ENCODE assay signal across 4 worm cellular contexts in genomic region chrX:17513507-17514113, ce11.
TF ChIP-seq lines count a peak whose summit lies in the region.

nhr-1 (plus strand) TSS chrX:17514063.

TF ChIP-seq in whole organism, L2 larva, 48 proteins besides CTCF, POLR2A, EP300 and RAD21 (continued from another document):
- TF ChIP-seq ztf-11 (tag; optimal IDR thresholded peaks at IDR 0.05; lab: Kevin White, UChicago): no peak
- peak; percentile 58 for TF ChIP-seq blmp-1 (tag; optimal IDR thresholded peaks at IDR 0.05; lab: Kevin White, UChicago; ENCODE audit: insufficient read depth)
- no peak for TF ChIP-seq dmd-4 (tag; optimal IDR thresholded peaks at IDR 0.05; lab: Kevin White, UChicago)
- peak; percentile 93 for TF ChIP-seq crh-2 (tag; optimal IDR thresholded peaks at IDR 0.05; lab: Kevin White, UChicago)
- TF ChIP-seq nhr-10 (tag; optimal IDR thresholded peaks at IDR 0.05; lab: Kevin White, UChicago): peak; percentile 60
- no peak for TF ChIP-seq elt-1 (tag; optimal IDR thresholded peaks at IDR 0.05; lab: Kevin White, UChicago)
- peak; percentile 92 for TF ChIP-seq unc-55 (GFP tag; optimal IDR thresholded peaks at IDR 0.05; lab: Kevin White, UChicago)
- TF ChIP-seq nhr-21 (tag; optimal IDR thresholded peaks at IDR 0.05; lab: Kevin White, UChicago): peak; percentile 79
- TF ChIP-seq lin-39 (tag; optimal IDR thresholded peaks at IDR 0.05; lab: Kevin White, UChicago): no peak
- TF ChIP-seq F13H6.1 (tag; optimal IDR thresholded peaks at IDR 0.05; lab: Kevin White, UChicago): peak; percentile 96
- peak; percentile 85 for TF ChIP-seq ztf-4 (tag; optimal IDR thresholded peaks at IDR 0.05; lab: Kevin White, UChicago)
- TF ChIP-seq Y55F3AM.14 (GFP tag; optimal IDR thresholded peaks at IDR 0.05; lab: Kevin White, UChicago): peak; percentile 89
- peak; percentile 88 for TF ChIP-seq zag-1 (tag; optimal IDR thresholded peaks at IDR 0.05; lab: Kevin White, UChicago)
- peak; percentile 10 for TF ChIP-seq gmeb-1 (tag; optimal IDR thresholded peaks at IDR 0.05; lab: Kevin White, UChicago)
- TF ChIP-seq sem-4 (tag; optimal IDR thresholded peaks at IDR 0.05; lab: Kevin White, UChicago): peak; percentile 89
- TF ChIP-seq ztf-1 (GFP tag; conservative IDR thresholded peaks at IDR 0.05; lab: Robert Waterston, UW): no peak
- TF ChIP-seq sma-9 (GFP tag; optimal IDR thresholded peaks at IDR 0.05; lab: Kevin White, UChicago): peak; percentile 98
- TF ChIP-seq sma-9 (tag; optimal IDR thresholded peaks at IDR 0.05; lab: Kevin White, UChicago): peak; percentile 92
- no peak for TF ChIP-seq nhr-12 (tag; optimal IDR thresholded peaks at IDR 0.05; lab: Kevin White, UChicago)
- TF ChIP-seq aly-2 (tag; optimal IDR thresholded peaks at IDR 0.05; lab: Kevin White, UChicago): no peak
- TF ChIP-seq unc-62 (GFP tag; optimal IDR thresholded peaks at IDR 0.05; lab: Kevin White, UChicago): peak; percentile 53
- TF ChIP-seq lsy-2 (tag; optimal IDR thresholded peaks at IDR 0.05; lab: Kevin White, UChicago): peak; percentile 58 to 85
- no peak for TF ChIP-seq elt-3 (tag; optimal IDR thresholded peaks at IDR 0.05; lab: Kevin White, UChicago)
- TF ChIP-seq mdl-1 (tag; optimal IDR thresholded peaks at IDR 0.05; lab: Kevin White, UChicago): peak; percentile 88 to 93
- peak; percentile 86 for TF ChIP-seq nhr-25 (tag; optimal IDR thresholded peaks at IDR 0.05; lab: Kevin White, UChicago)

TF ChIP-seq in whole organism, L4 larva, 104 proteins besides CTCF, POLR2A, EP300 and RAD21 (continued from another document and continues in another):
- TF ChIP-seq ztf-7 (tag; optimal IDR thresholded peaks at IDR 0.05; lab: Kevin White, UChicago) (no peak), duxl-1 (tag; optimal IDR thresholded peaks at IDR 0.05; lab: Kevin White, UChicago; ENCODE audit: poor library complexity) (no peak), ceh-44 (GFP tag; IDR thresholded peaks at IDR 0.05; lab: Robert Waterston, UW) (no peak), cey-2 (tag; optimal IDR thresholded peaks at IDR 0.05; lab: Kevin White, UChicago; ENCODE audit: borderline replicate concordance, insufficient read depth) (no peak), spr-1 (tag; optimal IDR thresholded peaks at IDR 0.05; lab: Kevin White, UChicago) (peak; percentile 44), nhr-237 (tag; optimal IDR thresholded peaks at IDR 0.05; lab: Kevin White, UChicago) (peak; percentile 46), zfp-2 (tag; optimal IDR thresholded peaks at IDR 0.05; lab: Kevin White, UChicago) (no peak), lin-13 (GFP tag; optimal IDR thresholded peaks at IDR 0.05; lab: Kevin White, UChicago) (peak; percentile 37), ceh-20 (GFP tag; IDR thresholded peaks at IDR 0.05; lab: Robert Waterston, UW) (peak; percentile 81; the same call in 1 of the 2 replicates), snpc-1.2 (GFP tag; IDR thresholded peaks at IDR 0.05; lab: Robert Waterston, UW) (no peak), F37D6.2 (tag; optimal IDR thresholded peaks at IDR 0.05; lab: Kevin White, UChicago) (peak; percentile 72), rbr-2 (tag; optimal IDR thresholded peaks at IDR 0.05; lab: Kevin White, UChicago) (peak; percentile 90), Y48G9A.11 (GFP tag; IDR thresholded peaks at IDR 0.05; lab: Robert Waterston, UW) (no peak), tag-97 (GFP tag; IDR thresholded peaks at IDR 0.05; lab: Robert Waterston, UW) (no peak), dmd-8 (GFP tag; IDR thresholded peaks at IDR 0.05; lab: Robert Waterston, UW) (no peak), dmd-6 (GFP tag; IDR thresholded peaks at IDR 0.05; lab: Robert Waterston, UW) (peak; percentile 92), dpl-1 (GFP tag; optimal IDR thresholded peaks at IDR 0.05; lab: Kevin White, UChicago) (peak; percentile 34), dve-1 (tag; optimal IDR thresholded peaks at IDR 0.05; lab: Kevin White, UChicago; ENCODE audit: insufficient read depth) (peak; percentile 82), unc-130 (GFP tag; optimal IDR thresholded peaks at IDR 0.05; lab: Kevin White, UChicago) (no peak), pqm-1 (tag; optimal IDR thresholded peaks at IDR 0.05; lab: Kevin White, UChicago) (peak; percentile 14), aha-1 (tag; lab: Kevin White, UChicago) (peak; percentile 81), ZK546.5 (tag; optimal IDR thresholded peaks at IDR 0.05; lab: Kevin White, UChicago) (no peak), mdt-29 (GFP tag; IDR thresholded peaks at IDR 0.05; lab: Robert Waterston, UW) (no peak), hif-1 (tag; optimal IDR thresholded peaks at IDR 0.05; lab: Kevin White, UChicago) (peak; percentile 33 to 83), dmd-9 (GFP tag; IDR thresholded peaks at IDR 0.05; lab: Robert Waterston, UW) (no peak), nhr-102 (tag; optimal IDR thresholded peaks at IDR 0.05; lab: Kevin White, UChicago) (peak; percentile 35), egl-43 (GFP tag; IDR thresholded peaks at IDR 0.05; lab: Robert Waterston, UW) (peak; percentile 75), lin-1 (GFP tag; IDR thresholded peaks at IDR 0.05; lab: Robert Waterston, UW) (peak; percentile 44; the same call in 1 of the 2 replicates), hlh-11 (tag; optimal IDR thresholded peaks at IDR 0.05; lab: Kevin White, UChicago) (peak; percentile 96), php-3 (GFP tag; IDR thresholded peaks at IDR 0.05; lab: Robert Waterston, UW) (no peak), saeg-2 (GFP tag; IDR thresholded peaks at IDR 0.05; lab: Robert Waterston, UW) (0 out of 2 replicates have a peak, but pooled peaks have one; percentile 49), lsy-2 (tag; optimal IDR thresholded peaks at IDR 0.05; lab: Kevin White, UChicago) (peak; percentile 79 to 85), tra-1 (GFP tag; IDR thresholded peaks at IDR 0.05; lab: Robert Waterston, UW) (peak; percentile 88), egl-27 (tag; optimal IDR thresholded peaks at IDR 0.05; lab: Kevin White, UChicago) (no peak), nhr-10 (tag; optimal IDR thresholded peaks at IDR 0.05; lab: Kevin White, UChicago) (peak; percentile 5), Y105C5A.15 (GFP tag; IDR thresholded peaks at IDR 0.05; lab: Robert Waterston, UW) (no peak), hmg-1.1 (GFP tag; IDR thresholded peaks at IDR 0.05; lab: Robert Waterston, UW) (peak; percentile 88)

TF ChIP-seq in whole organism, late embryonic, 69 proteins besides CTCF, POLR2A, EP300 and RAD21 (continued from another document):
- TF ChIP-seq ceh-9 (tag; optimal IDR thresholded peaks at IDR 0.05; lab: Kevin White, UChicago): no peak
- peak; percentile 91 for TF ChIP-seq unc-55 (GFP tag; optimal IDR thresholded peaks at IDR 0.05; lab: Kevin White, UChicago)
- TF ChIP-seq rnt-1 (tag; optimal IDR thresholded peaks at IDR 0.05; lab: Kevin White, UChicago): peak; percentile 89
- no peak for TF ChIP-seq ceh-6 (GFP tag; optimal IDR thresholded peaks at IDR 0.05; lab: Kevin White, UChicago)
- TF ChIP-seq tbx-2 (tag; optimal IDR thresholded peaks at IDR 0.05; lab: Kevin White, UChicago): peak; percentile 88
- TF ChIP-seq eyg-1 (tag; optimal IDR thresholded peaks at IDR 0.05; lab: Kevin White, UChicago): no peak
- peak; percentile 75 for TF ChIP-seq ref-2 (tag; optimal IDR thresholded peaks at IDR 0.05; lab: Kevin White, UChicago)
- TF ChIP-seq hlh-8 (tag; optimal IDR thresholded peaks at IDR 0.05; lab: Kevin White, UChicago): peak; percentile 46
- TF ChIP-seq nfya-1 (tag; optimal IDR thresholded peaks at IDR 0.05; lab: Kevin White, UChicago): peak; percentile 95
- no peak for TF ChIP-seq ceh-22 (tag; optimal IDR thresholded peaks at IDR 0.05; lab: Kevin White, UChicago)
- peak; percentile 58 for TF ChIP-seq ceh-2 (tag; optimal IDR thresholded peaks at IDR 0.05; lab: Kevin White, UChicago)
- TF ChIP-seq ceh-19 (GFP tag; optimal IDR thresholded peaks at IDR 0.05; lab: Kevin White, UChicago): no peak
- peak; percentile 52 for TF ChIP-seq pha-2 (tag; optimal IDR thresholded peaks at IDR 0.05; lab: Kevin White, UChicago)
- no peak for TF ChIP-seq npax-4 (tag; optimal IDR thresholded peaks at IDR 0.05; lab: Kevin White, UChicago)
- TF ChIP-seq Y22D7AL.16 (tag; optimal IDR thresholded peaks at IDR 0.05; lab: Kevin White, UChicago): no peak
- peak; percentile 65 for TF ChIP-seq unc-42 (tag; optimal IDR thresholded peaks at IDR 0.05; lab: Kevin White, UChicago)
- peak; percentile 13 for TF ChIP-seq C38D4.7 (GFP tag; optimal IDR thresholded peaks at IDR 0.05; lab: Kevin White, UChicago)
- TF ChIP-seq ceh-31 (tag; optimal IDR thresholded peaks at IDR 0.05; lab: Kevin White, UChicago): peak; percentile 97
- peak; percentile 52 for TF ChIP-seq lim-6 (tag; optimal IDR thresholded peaks at IDR 0.05; lab: Kevin White, UChicago)
- TF ChIP-seq ceh-34 (tag; optimal IDR thresholded peaks at IDR 0.05; lab: Kevin White, UChicago): peak; percentile 79
- peak; percentile 82 for TF ChIP-seq sdc-2 (tag; optimal IDR thresholded peaks at IDR 0.05; lab: Kevin White, UChicago)
- TF ChIP-seq tbx-7 (tag; optimal IDR thresholded peaks at IDR 0.05; lab: Kevin White, UChicago): no peak
- TF ChIP-seq ceh-48 (tag; optimal IDR thresholded peaks at IDR 0.05; lab: Kevin White, UChicago): peak; percentile 83
- no peak for TF ChIP-seq ceh-30 (tag; optimal IDR thresholded peaks at IDR 0.05; lab: Kevin White, UChicago)
- TF ChIP-seq K09A11.1 (tag; optimal IDR thresholded peaks at IDR 0.05; lab: Kevin White, UChicago; ENCODE audit: insufficient read depth): no peak
- peak; percentile 81 for TF ChIP-seq ceh-14 (tag; optimal IDR thresholded peaks at IDR 0.05; lab: Kevin White, UChicago)
- TF ChIP-seq ets-4 (tag; optimal IDR thresholded peaks at IDR 0.05; lab: Kevin White, UChicago): peak; percentile 6
- TF ChIP-seq gmeb-2 (tag; optimal IDR thresholded peaks at IDR 0.05; lab: Kevin White, UChicago): no peak
- TF ChIP-seq fax-1 (tag; optimal IDR thresholded peaks at IDR 0.05; lab: Kevin White, UChicago): peak; percentile 28
- peak; percentile 43 for TF ChIP-seq madf-2 (tag; optimal IDR thresholded peaks at IDR 0.05; lab: Kevin White, UChicago)
- TF ChIP-seq elt-2 (tag; optimal IDR thresholded peaks at IDR 0.05; lab: Kevin White, UChicago): peak; percentile 19
- TF ChIP-seq ahr-1 (tag; optimal IDR thresholded peaks at IDR 0.05; lab: Kevin White, UChicago): no peak
- peak; percentile 40 for TF ChIP-seq dve-1 (tag; optimal IDR thresholded peaks at IDR 0.05; lab: Kevin White, UChicago)

TF ChIP-seq in whole organism, mixed stage, embryonic, 35 proteins besides CTCF, POLR2A, EP300 and RAD21 (continued from another document):
- TF ChIP-seq blmp-1 (tag; optimal IDR thresholded peaks at IDR 0.05; lab: Kevin White, UChicago): peak; percentile 9
- TF ChIP-seq mab-5 (tag; optimal IDR thresholded peaks at IDR 0.05; lab: Kevin White, UChicago): no peak
- TF ChIP-seq M03D4.4 (tag; optimal IDR thresholded peaks at IDR 0.05; lab: Kevin White, UChicago): peak; percentile 80
- TF ChIP-seq sptf-1 (tag; optimal IDR thresholded peaks at IDR 0.05; lab: Kevin White, UChicago): peak; percentile 64
- TF ChIP-seq elt-3 (tag; optimal IDR thresholded peaks at IDR 0.05; lab: Kevin White, UChicago): no peak
